Worm (Caenorhabditis elegans) whole organism, L3 larva: Measurements from ENCODE around the gene efk-1.

Source experiments
- ama-1 ChIP-seq: fragments of 150-350 bp; optimal IDR thresholded peaks from 2 replicates; lab custom pipeline; 2018
- ceh-16 ChIP-seq: sonication (generic microtip); optimal IDR thresholded peaks from 2 replicates; lab custom pipeline; 2017; ENCODE audit warnings: missing biosample characterization, missing genetic modification characterization
- ceh-9 ChIP-seq: sonication (generic microtip); optimal IDR thresholded peaks from 2 replicates; lab custom pipeline; 2018; ENCODE audit warnings: missing biosample characterization, missing genetic modification characterization
- elt-3 ChIP-seq, 3 experiments: fragments of 150-350 bp in 1 of 3; sonication (generic microtip) in 2 of 3; optimal IDR thresholded peaks; 2 replicates in 2 of 3; 4 replicates in 1 of 3; lab custom pipeline; 2014 to 2017; ENCODE audit warnings: missing biosample characterization in 3 of 3, missing genetic modification characterization in 3 of 3
- fkh-10 ChIP-seq: sonication (generic microtip); optimal IDR thresholded peaks from 2 replicates; lab custom pipeline; 2017; ENCODE audit warnings: missing biosample characterization, missing genetic modification reagents, missing genetic modification characterization
- nhr-11 ChIP-seq: fragments of 150-350 bp; optimal IDR thresholded peaks from 2 replicates; lab custom pipeline; 2014; ENCODE audit warnings: missing biosample characterization, missing genetic modification characterization
- nhr-12 ChIP-seq: fragments of 150-350 bp; optimal IDR thresholded peaks from 2 replicates; lab custom pipeline; 2014; ENCODE audit warnings: missing biosample characterization, missing genetic modification characterization
- nhr-77 ChIP-seq: fragments of 150-350 bp; optimal IDR thresholded peaks from 2 replicates; lab custom pipeline; 2014; ENCODE audit warnings: missing biosample characterization, missing genetic modification characterization
- snpc-4 ChIP-seq: fragments of 150-350 bp; optimal IDR thresholded peaks from 2 replicates; lab custom pipeline; 2014; ENCODE audit warnings: missing biosample characterization, missing genetic modification characterization
- ztf-11 ChIP-seq: fragments of 150-350 bp; optimal IDR thresholded peaks from 2 replicates; lab custom pipeline; 2014; ENCODE audit warnings: missing biosample characterization, missing genetic modification characterization

DNA sequence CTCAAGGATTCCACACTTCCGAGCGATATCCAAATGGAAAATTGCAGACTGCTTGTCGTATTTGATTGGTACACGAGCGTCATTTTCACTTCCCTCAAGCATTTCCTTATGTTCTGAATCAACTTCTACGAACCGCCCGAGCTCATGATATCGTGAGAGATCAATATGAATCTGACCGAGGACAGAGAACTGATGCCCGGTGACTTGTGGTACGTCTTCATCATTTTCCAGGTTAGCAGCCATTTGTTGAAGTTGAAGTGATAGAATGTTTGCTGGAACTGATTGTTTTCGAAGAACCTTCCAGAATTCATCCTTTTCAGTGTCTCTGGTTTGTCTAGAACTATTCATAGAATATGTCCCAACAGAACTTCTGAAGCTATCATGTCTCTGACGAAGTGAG, 1.7 kb downstream of the efk-1 start:
- no peak for TF ChIP-seq nhr-11
- TF ChIP-seq elt-3 (tag; optimal IDR thresholded peaks at IDR 0.05; lab: Kevin White, UChicago): no peak
- TF ChIP-seq fkh-10: no peak
- no peak for TF ChIP-seq snpc-4 (tag; lab: Kevin White, UChicago)
- TF ChIP-seq ztf-11: no peak
- no peak for TF ChIP-seq nhr-77 (tag; lab: Kevin White, UChicago)
- no peak for TF ChIP-seq ama-1 (lab: Kevin White, UChicago)
- no peak for TF ChIP-seq ceh-16 (tag; lab: Kevin White, UChicago)
- no peak for TF ChIP-seq nhr-12 (tag; lab: Kevin White, UChicago)
- TF ChIP-seq ceh-9: no peak
